Fruit fly (Drosophila melanogaster) whole organism, embryonic: ENCODE results near the gene mRpS35.

Experiments used
- Bdp1 ChIP-seq: fragments of 200-800 bp; sonication (Bioruptor generic); optimal IDR thresholded peaks from 3 replicates; lab custom pipeline; 2016; ENCODE audit warnings: missing biosample characterization, missing genetic modification characterization
- CG11560 ChIP-seq: fragments of 200-800 bp; sonication (Bioruptor generic); IDR thresholded peaks from 3 replicates; pipeline ENCODE4 v1.3.6; 2022; ENCODE audit warnings: missing biosample characterization, missing genetic modification characterization
- CG1233 ChIP-seq: fragments of 200-800 bp; sonication (Bioruptor generic); optimal IDR thresholded peaks from 4 replicates; lab custom pipeline; 2018; ENCODE audit warnings: missing biosample characterization, mild to moderate bottlenecking, missing genetic modification characterization
- CG12659 ChIP-seq: fragments of 200-800 bp; sonication (Bioruptor generic); optimal IDR thresholded peaks from 3 replicates; lab custom pipeline; 2017; ENCODE audit warnings: mild to moderate bottlenecking, missing biosample characterization, missing genetic modification reagents, missing genetic modification characterization
- CG12942 ChIP-seq: fragments of 200-800 bp; sonication (Bioruptor generic); optimal IDR thresholded peaks from 3 replicates; lab custom pipeline; 2016; ENCODE audit warnings: missing biosample characterization, missing genetic modification characterization
- CG15696 ChIP-seq: fragments of 200-800 bp; sonication (Bioruptor generic); optimal IDR thresholded peaks from 2 replicates; lab custom pipeline; 2019; ENCODE audit warnings: missing biosample characterization, mild to moderate bottlenecking, missing genetic modification characterization, moderate library complexity
- CG17359 ChIP-seq: fragments of 200-800 bp; sonication (Bioruptor generic); optimal IDR thresholded peaks from 3 replicates; lab custom pipeline; 2018; ENCODE audit warnings: missing biosample characterization, mild to moderate bottlenecking, missing genetic modification characterization, moderate library complexity
- CG2678 ChIP-seq: fragments of 200-800 bp; sonication (Bioruptor generic); optimal IDR thresholded peaks from 3 replicates; lab custom pipeline; 2019; ENCODE audit warnings: missing biosample characterization, mild to moderate bottlenecking, missing genetic modification characterization, moderate library complexity
- CG2875 ChIP-seq: fragments of 200-800 bp; sonication (Bioruptor generic); optimal IDR thresholded peaks from 2 replicates; lab custom pipeline; 2017; ENCODE audit warnings: missing biosample characterization, mild to moderate bottlenecking, missing genetic modification characterization, missing genetic modification reagents
- CG30431 ChIP-seq: fragments of 200-800 bp; sonication (Bioruptor generic); optimal IDR thresholded peaks from 2 replicates; lab custom pipeline; 2017; ENCODE audit warnings: missing biosample characterization, missing genetic modification characterization
- CG31365 ChIP-seq: fragments of 200-800 bp; sonication (Bioruptor generic); optimal IDR thresholded peaks from 2 replicates; lab custom pipeline; 2018; ENCODE audit warnings: missing biosample characterization, mild to moderate bottlenecking, missing genetic modification characterization
- CG3407 ChIP-seq: fragments of 200-800 bp; sonication (Bioruptor generic); optimal IDR thresholded peaks from 2 replicates; lab custom pipeline; 2018; ENCODE audit warnings: missing biosample characterization, mild to moderate bottlenecking, missing genetic modification characterization
- CG43689 ChIP-seq: fragments of 200-800 bp; sonication (Bioruptor generic); IDR thresholded peaks from 2 replicates; pipeline ENCODE4 v1.3.6; 2022; ENCODE audit warnings: missing biosample characterization, missing genetic modification characterization
- CG4404 ChIP-seq: fragments of 200-800 bp; sonication (Bioruptor generic); IDR thresholded peaks from 2 replicates; pipeline ENCODE4 v1.3.6; 2022; ENCODE audit warnings: missing biosample characterization, missing genetic modification characterization
- CG6791 ChIP-seq: fragments of 200-800 bp; sonication (Bioruptor generic); IDR thresholded peaks from 3 replicates; pipeline ENCODE4 v1.3.6; 2022; ENCODE audit warnings: missing biosample characterization, missing genetic modification characterization; ENCODE audit not compliant: partially characterized antibody
- CG7271 ChIP-seq: fragments of 200-800 bp; sonication (Bioruptor generic); optimal IDR thresholded peaks from 2 replicates; lab custom pipeline; 2018; ENCODE audit warnings: missing biosample characterization, mild to moderate bottlenecking, missing genetic modification characterization, moderate library complexity
- Dad ChIP-seq: fragments of 200-800 bp; sonication (Bioruptor generic); optimal IDR thresholded peaks from 3 replicates; lab custom pipeline; 2016; ENCODE audit warnings: missing biosample characterization, missing genetic modification characterization
- Dref ChIP-seq: fragments of 200-800 bp; sonication (Bioruptor generic); IDR thresholded peaks from 2 replicates; pipeline ENCODE4 v1.3.6; 2022; ENCODE audit warnings: missing biosample characterization, missing genetic modification characterization
- Drgx ChIP-seq: fragments of 200-800 bp; sonication (Bioruptor generic); IDR thresholded peaks from 2 replicates; pipeline ENCODE4 v1.3.6; 2022; ENCODE audit warnings: missing biosample characterization, missing genetic modification characterization
- GATAe ChIP-seq: fragments of 200-800 bp; sonication (Bioruptor generic); conservative IDR thresholded peaks from 2 replicates; pipeline ENCODE4 v1.3.6; 2022; ENCODE audit warnings: missing biosample characterization, missing genetic modification characterization
- H2.0 ChIP-seq: fragments of 200-800 bp; sonication (Bioruptor generic); IDR thresholded peaks from 2 replicates; pipeline ENCODE4 v1.3.6; 2022; ENCODE audit warnings: missing biosample characterization, missing genetic modification characterization
- HLH3B ChIP-seq: fragments of 200-800 bp; sonication (Bioruptor generic); IDR thresholded peaks from 2 replicates; pipeline ENCODE4 v1.3.6; 2022; ENCODE audit warnings: missing biosample characterization, missing genetic modification characterization
- Hmx ChIP-seq: fragments of 200-800 bp; sonication (Bioruptor generic); optimal IDR thresholded peaks from 2 replicates; lab custom pipeline; 2016; ENCODE audit warnings: missing biosample characterization, missing genetic modification characterization
- Jarid2 ChIP-seq: fragments of 200-800 bp; sonication (Bioruptor generic); optimal IDR thresholded peaks from 3 replicates; lab custom pipeline; 2017; ENCODE audit warnings: mild to moderate bottlenecking, missing biosample characterization, missing genetic modification reagents, missing genetic modification characterization
- MESR4 ChIP-seq: fragments of 200-800 bp; sonication (Bioruptor generic); optimal IDR thresholded peaks from 2 replicates; lab custom pipeline; 2018; ENCODE audit warnings: missing biosample characterization, mild to moderate bottlenecking, missing genetic modification characterization, moderate library complexity
- NC2β ChIP-seq: fragments of 200-800 bp; sonication (Bioruptor generic); optimal IDR thresholded peaks from 2 replicates; lab custom pipeline; 2016; ENCODE audit warnings: missing biosample characterization, missing genetic modification characterization
- Oaz ChIP-seq: fragments of 200-800 bp; sonication (Bioruptor generic); IDR thresholded peaks from 2 replicates; pipeline ENCODE4 v1.3.6; 2022; ENCODE audit warnings: missing biosample characterization, missing genetic modification characterization
- Opbp ChIP-seq: fragments of 200-800 bp; sonication (Bioruptor generic); IDR thresholded peaks from 3 replicates; pipeline ENCODE4 v1.3.6; 2022; ENCODE audit warnings: missing biosample characterization, missing genetic modification characterization; ENCODE audit not compliant: partially characterized antibody
- Pdp1 ChIP-seq, 2 experiments: fragments of 200-800 bp; sonication (Bioruptor generic); optimal IDR thresholded peaks; 3 replicates each; lab custom pipeline; 2016; ENCODE audit warnings: missing biosample characterization in 2 of 2, missing genetic modification characterization in 2 of 2, mild to moderate bottlenecking in 1 of 2, moderate library complexity in 1 of 2
- Six4 ChIP-seq: fragments of 200-800 bp; sonication (Bioruptor generic); optimal IDR thresholded peaks from 2 replicates; lab custom pipeline; 2016; ENCODE audit warnings: missing biosample characterization, missing genetic modification characterization
- Xbp1 ChIP-seq: fragments of 200-800 bp; sonication (Bioruptor generic); optimal IDR thresholded peaks from 3 replicates; lab custom pipeline; 2016; ENCODE audit warnings: missing biosample characterization, mild to moderate bottlenecking, missing genetic modification characterization
- bbx ChIP-seq: fragments of 200-800 bp; sonication (Bioruptor generic); IDR thresholded peaks from 2 replicates; pipeline ENCODE4 v1.3.6; 2022; ENCODE audit warnings: missing biosample characterization, missing genetic modification characterization; ENCODE audit not compliant: partially characterized antibody
- br ChIP-seq: fragments of >200 bp; optimal IDR thresholded peaks from 2 replicates; lab custom pipeline; 2017
- crc ChIP-seq: fragments of 200-800 bp; sonication (Bioruptor generic); optimal IDR thresholded peaks from 2 replicates; lab custom pipeline; 2016; ENCODE audit warnings: missing biosample characterization, missing genetic modification characterization
- ems ChIP-seq: fragments of 200-800 bp; sonication (Bioruptor generic); optimal IDR thresholded peaks from 3 replicates; lab custom pipeline; 2016; ENCODE audit warnings: missing biosample characterization, missing genetic modification characterization
- eyg ChIP-seq: fragments of 200-800 bp; sonication (Bioruptor generic); optimal IDR thresholded peaks from 3 replicates; lab custom pipeline; 2016; ENCODE audit warnings: missing biosample characterization, missing genetic modification characterization
- fd96Cb ChIP-seq: fragments of 200-800 bp; sonication (Bioruptor generic); optimal IDR thresholded peaks from 2 replicates; lab custom pipeline; 2018; ENCODE audit warnings: missing biosample characterization, mild to moderate bottlenecking, missing genetic modification characterization, moderate library complexity
- fru ChIP-seq: fragments of >200 bp; optimal IDR thresholded peaks from 2 replicates; lab custom pipeline; 2017
- insv ChIP-seq, 2 experiments: fragments of 200-800 bp; sonication (Bioruptor generic); optimal IDR thresholded peaks; 3 replicates each; lab custom pipeline; 2016 to 2018; ENCODE audit warnings: missing biosample characterization in 2 of 2, missing genetic modification characterization in 2 of 2
- klu ChIP-seq: fragments of 200-800 bp; sonication (Bioruptor generic); IDR thresholded peaks from 2 replicates; pipeline ENCODE4 v1.3.6; 2022; ENCODE audit warnings: missing biosample characterization, missing genetic modification characterization
- lola ChIP-seq, 3 experiments: fragments of >200 bp in 2 of 3; fragments of 200-800 bp in 1 of 3; sonication (Bioruptor generic) in 1 of 3; optimal IDR thresholded peaks; 2 replicates each; lab custom pipeline; 2017 to 2019; ENCODE audit warnings: missing biosample characterization in 3 of 3, missing genetic modification characterization in 3 of 3, mild to moderate bottlenecking in 1 of 3, moderate library complexity in 1 of 3
- ranshi ChIP-seq: fragments of 200-800 bp; sonication (Bioruptor generic); IDR thresholded peaks from 2 replicates; pipeline ENCODE4 v1.3.6; 2022; ENCODE audit warnings: missing biosample characterization, missing genetic modification characterization
- repo ChIP-seq: fragments of 200-800 bp; sonication (Bioruptor generic); optimal IDR thresholded peaks from 2 replicates; lab custom pipeline; 2016; ENCODE audit warnings: missing biosample characterization, missing genetic modification characterization
- salm ChIP-seq: fragments of 200-800 bp; sonication (Bioruptor generic); optimal IDR thresholded peaks from 2 replicates; lab custom pipeline; 2018; ENCODE audit warnings: missing biosample characterization, mild to moderate bottlenecking, missing genetic modification characterization
- toy ChIP-seq: fragments of 200-800 bp; sonication (Bioruptor generic); IDR thresholded peaks from 2 replicates; pipeline ENCODE4 v1.3.6; 2022; ENCODE audit warnings: missing biosample characterization, missing genetic modification characterization
- tup ChIP-seq: fragments of 200-800 bp; sonication (Bioruptor generic); optimal IDR thresholded peaks from 2 replicates; lab custom pipeline; 2016; ENCODE audit warnings: missing biosample characterization, mild to moderate bottlenecking, missing genetic modification characterization, moderate library complexity
- zfh2 ChIP-seq: fragments of 200-800 bp; sonication (Bioruptor generic); optimal IDR thresholded peaks from 2 replicates; lab custom pipeline; 2016; ENCODE audit warnings: missing biosample characterization, missing genetic modification characterization

Gene mRpS35

DNA sequence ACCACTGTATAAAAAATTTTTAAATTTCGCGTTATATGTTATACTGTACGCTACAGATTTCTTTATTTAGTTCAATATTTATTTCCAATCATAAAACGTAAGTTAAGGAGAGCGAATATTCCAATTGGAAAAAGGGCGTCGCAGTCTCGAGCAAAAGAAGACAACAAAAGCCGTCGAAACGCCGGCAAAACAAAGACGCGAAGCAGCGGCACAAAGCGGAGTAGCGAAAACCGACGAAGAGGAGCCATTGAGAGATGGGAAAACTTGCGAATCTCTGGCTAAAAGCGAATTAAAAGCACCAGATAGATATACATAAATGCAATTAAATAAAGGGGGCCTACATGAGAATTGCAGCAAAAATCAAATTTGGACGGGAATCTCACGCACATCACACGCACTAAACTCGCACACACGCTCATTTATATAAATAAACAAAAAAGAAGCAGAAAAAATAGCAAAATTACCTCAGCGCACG, 14.9 kb upstream of the mRpS35 start (continued):
- no peak for TF ChIP-seq crc (GFP tag; lab: Kevin White, UChicago)
- no peak for TF ChIP-seq CG43689
- TF ChIP-seq insv (GFP tag; optimal IDR thresholded peaks at IDR 0.05; lab: Kevin White, UChicago) = peak in 1 of 2 experiments; percentile 87
- no peak for TF ChIP-seq H2.0
- 0 out of 2 replicates have a peak, but pooled peaks have one; percentile 4 for TF ChIP-seq Drgx (GFP tag; lab: Robert Waterston, UW)
- TF ChIP-seq tup (GFP tag; lab: Kevin White, UChicago) = no peak
- TF ChIP-seq fd96Cb (tag; lab: Kevin White, UChicago) = no peak
- no peak for TF ChIP-seq CG12659 (GFP tag; lab: Kevin White, UChicago)

DNA sequence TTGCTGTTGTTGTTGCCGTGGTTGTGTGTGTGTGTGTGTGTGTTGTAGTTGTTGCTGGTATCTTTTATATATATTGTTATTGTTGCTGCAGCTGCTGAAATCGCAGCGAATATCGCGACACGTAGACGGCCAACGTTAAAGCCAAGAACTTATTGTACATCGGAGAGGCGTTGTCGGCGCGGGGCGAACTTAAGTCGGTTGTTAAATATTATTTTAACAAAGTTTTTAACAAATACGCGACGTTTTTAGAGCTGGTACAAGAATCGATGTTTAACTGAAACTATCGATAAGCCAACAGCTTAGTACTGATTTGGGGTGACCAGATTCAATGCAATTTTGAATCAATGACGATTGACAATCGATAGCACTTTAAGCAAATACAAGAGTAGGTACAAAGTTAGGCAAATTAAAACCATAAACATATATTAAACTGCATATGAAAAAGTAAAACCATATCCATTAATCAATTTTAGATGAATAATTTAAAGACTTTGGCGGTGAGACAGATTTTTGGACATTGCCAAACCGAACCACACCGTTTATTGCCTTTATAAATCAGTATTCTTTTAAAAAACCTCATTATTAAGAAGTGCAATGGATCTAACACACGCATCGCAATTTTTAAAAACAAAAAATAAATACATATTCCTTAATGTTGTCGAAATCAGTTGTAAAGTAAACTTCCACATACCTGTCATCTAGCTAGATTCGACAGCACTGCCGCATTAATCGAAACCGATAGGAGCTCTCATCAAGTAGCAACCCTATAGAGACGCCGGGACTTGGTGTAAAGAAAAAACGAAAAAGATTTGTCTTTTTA, 14.2 kb upstream of the mRpS35 start, which contains the start of the genes Mrtf and Non2:
Gene Mrtf, minus strand, starts transcription at position 268 of the 820 bp plus-strand sequence.
Gene Non2, plus strand, starts transcription at position 731 of the 820 bp plus-strand sequence.
- TF ChIP-seq CG43689 (no peak), fru (lab: Kevin White, UChicago) (no peak), toy (GFP tag; lab: Robert Waterston, UW) (no peak; the same call in 1 of the 2 replicates), salm (tag; lab: Kevin White, UChicago) (no peak), CG11560 (tag; lab: Robert Waterston, UW) (no peak), Bdp1 (GFP tag; lab: Kevin White, UChicago) (peak; percentile 2), Dref (GFP tag; lab: Robert Waterston, UW) (peak; percentile 87), CG1233 (GFP tag; lab: Kevin White, UChicago) (peak; percentile 46), CG4404 (GFP tag; lab: Robert Waterston, UW) (0 out of 2 replicates have a peak, but pooled peaks have one; percentile 41), ranshi (GFP tag; lab: Robert Waterston, UW) (peak; percentile 61; the same call in 1 of the 2 replicates), br (lab: Kevin White, UChicago) (no peak), Pdp1 (GFP tag; optimal IDR thresholded peaks at IDR 0.05; lab: Kevin White, UChicago) (peak; percentile 49 to 76), fd96Cb (tag; lab: Kevin White, UChicago) (peak; percentile 25), NC2β (GFP tag; lab: Kevin White, UChicago) (peak; percentile 48), CG7271 (tag; lab: Kevin White, UChicago) (no peak), lola (GFP tag; optimal IDR thresholded peaks at IDR 0.05; lab: Kevin White, UChicago) (peak in 1 of 3 experiments; percentile 60), Drgx (GFP tag; lab: Robert Waterston, UW) (no peak), CG2678 (tag; lab: Kevin White, UChicago) (peak; percentile 66), repo (GFP tag; lab: Kevin White, UChicago) (peak; percentile 13), Jarid2 (GFP tag; lab: Kevin White, UChicago) (no peak), Opbp (GFP tag; lab: Robert Waterston, UW) (peak; percentile 81; the same call in 2 of the 3 replicates), Xbp1 (peak; percentile 75), eyg (GFP tag; lab: Kevin White, UChicago) (peak; percentile 11), Six4 (GFP tag; lab: Kevin White, UChicago) (peak; percentile 50), Oaz (GFP tag; lab: Robert Waterston, UW) (no peak), CG17359 (tag; lab: Kevin White, UChicago) (peak; percentile 59), CG6791 (GFP tag; lab: Robert Waterston, UW) (peak; percentile 86), MESR4 (GFP tag; lab: Kevin White, UChicago) (peak; percentile 47), CG3407 (peak; percentile 30), CG2875 (GFP tag; lab: Kevin White, UChicago) (no peak), CG12942 (GFP tag; lab: Kevin White, UChicago) (peak; percentile 40), zfh2 (peak; percentile 82), CG15696 (tag; lab: Kevin White, UChicago) (peak; percentile 67), CG31365 (tag; lab: Kevin White, UChicago) (no peak), bbx (GFP tag; lab: Robert Waterston, UW) (peak; percentile 79), GATAe (GFP tag; lab: Robert Waterston, UW) (no peak), HLH3B (GFP tag; lab: Robert Waterston, UW) (peak; percentile 40; the same call in 1 of the 2 replicates), Hmx (peak; percentile 33), ems (GFP tag; lab: Kevin White, UChicago) (peak; percentile 50), Dad (GFP tag; lab: Kevin White, UChicago) (no peak), klu (no peak), CG30431 (GFP tag; lab: Kevin White, UChicago) (no peak)
